Fruit fly (Drosophila melanogaster): ENCODE results near the gene CG13679.
"Not testable (repeated sequence)": the region's sequence is repeated elsewhere in the genome, so short reads cannot be mapped to it uniquely, and the experiment has no call there.

dm6 chr3L:8238347-8238746, 35.8 kb downstream of the CG13679 start, which contains the start of gene Dscam4:
- not testable (repeated sequence) for TF ChIP-seq psq, Myc, Sin3A, insv, ttk, h (optimal IDR thresholded peaks at IDR 0.05)

Measured in Kc167 (cell line).